Worm (Caenorhabditis elegans) whole organism, L2 larva: ENCODE measurements around the gene srx-104.

Experiments
- R02D3.7 ChIP-seq: fragments of 150-350 bp; optimal IDR thresholded peaks from 2 replicates; lab custom pipeline; 2014; ENCODE audit warnings: missing biosample characterization, missing genetic modification characterization
- aly-2 ChIP-seq: fragments of 150-350 bp; optimal IDR thresholded peaks from 2 replicates; lab custom pipeline; 2014; ENCODE audit warnings: missing biosample characterization, missing genetic modification characterization
- ama-1 ChIP-seq: fragments of 150-350 bp; optimal IDR thresholded peaks from 2 replicates; lab custom pipeline; 2018; ENCODE audit warnings: inconsistent platforms
- ceh-82 ChIP-seq: fragments of 150-350 bp; optimal IDR thresholded peaks from 2 replicates; lab custom pipeline; 2014; ENCODE audit warnings: missing biosample characterization, missing genetic modification characterization
- egl-27 ChIP-seq: sonication (generic microtip); optimal IDR thresholded peaks from 3 replicates; lab custom pipeline; 2017; ENCODE audit warnings: missing biosample characterization, missing genetic modification reagents, missing genetic modification characterization
- elt-3 ChIP-seq: sonication (generic microtip); optimal IDR thresholded peaks from 2 replicates; lab custom pipeline; 2017; ENCODE audit warnings: missing biosample characterization, missing genetic modification characterization
- fos-1 ChIP-seq: fragments of 150-350 bp; optimal IDR thresholded peaks from 2 replicates; lab custom pipeline; 2014; ENCODE audit warnings: missing biosample characterization, missing genetic modification characterization
- lin-11 ChIP-seq: fragments of 150-350 bp; sonication (generic microtip); optimal IDR thresholded peaks from 2 replicates; lab custom pipeline; 2014; ENCODE audit warnings: missing biosample characterization, missing genetic modification characterization, inconsistent platforms, mixed read lengths
- nhr-23 ChIP-seq: fragments of 150-350 bp; optimal IDR thresholded peaks from 2 replicates; lab custom pipeline; 2014; ENCODE audit warnings: missing biosample characterization, missing genetic modification reagents, missing genetic modification characterization
- nhr-6 ChIP-seq: fragments of 150-350 bp; optimal IDR thresholded peaks from 2 replicates; lab custom pipeline; 2014; ENCODE audit warnings: missing biosample characterization, missing genetic modification characterization
- nhr-77 ChIP-seq: fragments of 150-350 bp; optimal IDR thresholded peaks from 2 replicates; lab custom pipeline; 2014; ENCODE audit warnings: missing biosample characterization, missing genetic modification characterization
- skn-1 ChIP-seq: sonication (generic microtip); optimal IDR thresholded peaks from 2 replicates; lab custom pipeline; 2017; ENCODE audit warnings: missing biosample characterization, missing genetic modification characterization
- unc-62 ChIP-seq: fragments of 150-350 bp; optimal IDR thresholded peaks from 2 replicates; lab custom pipeline; 2014; ENCODE audit warnings: missing biosample characterization, missing genetic modification reagents, missing genetic modification characterization

DNA sequence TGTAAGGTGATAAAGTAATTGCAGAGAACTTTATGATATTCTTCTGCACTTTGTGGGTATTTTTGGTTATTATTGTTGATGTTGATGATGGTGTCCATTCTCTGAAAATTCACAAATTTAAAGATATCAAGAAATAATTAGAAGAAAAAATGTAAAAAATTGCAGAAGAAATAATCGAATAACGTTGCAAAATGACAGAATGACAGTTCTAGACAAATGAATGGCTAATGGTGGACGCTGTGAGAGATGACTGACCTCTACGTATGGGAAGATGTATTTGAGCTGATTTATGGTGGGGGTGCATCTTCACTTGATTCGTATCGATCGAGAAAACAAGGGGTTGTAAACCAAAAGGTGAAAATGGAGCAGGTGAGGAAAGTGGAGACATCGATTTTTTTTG is 26.0 kb downstream of the srx-104 start, which contains the start of gene sea-1:
- TF ChIP-seq ama-1 (lab: Kevin White, UChicago) (no peak), fos-1 (no peak), unc-62 (no peak), nhr-77 (tag; lab: Kevin White, UChicago) (no peak), elt-3 (no peak), nhr-23 (no peak), aly-2 (no peak), ceh-82 (tag; lab: Kevin White, UChicago) (no peak), lin-11 (tag; lab: Kevin White, UChicago) (no peak), nhr-6 (tag; lab: Kevin White, UChicago) (no peak), R02D3.7 (tag; lab: Kevin White, UChicago) (no peak), skn-1 (no peak), egl-27 (no peak)
